Worm (Caenorhabditis elegans) whole organism, young adult: ENCODE measurements around the gene Y53C12A.8.

Experiments
- D2030.7 ChIP-seq: fragments of 200-800 bp; sonication (Bioruptor generic); IDR thresholded peaks from 2 replicates; pipeline ENCODE4 v1.3.6; 2022; ENCODE audit warnings: missing genetic modification reagents, missing genetic modification characterization, missing compliant biosample characterization
- F37B4.10 ChIP-seq: fragments of 200-800 bp; sonication (Bioruptor generic); IDR thresholded peaks from 2 replicates; pipeline ENCODE4 v1.3.6; 2022; ENCODE audit warnings: missing genetic modification characterization, missing compliant biosample characterization
- K12H6.12 ChIP-seq: fragments of 200-800 bp; sonication (Bioruptor generic); optimal IDR thresholded peaks from 2 replicates; lab custom pipeline; 2018; ENCODE audit warnings: mild to moderate bottlenecking, missing genetic modification characterization, missing compliant biosample characterization
- attf-6 ChIP-seq: fragments of 200-800 bp; sonication (Bioruptor generic); IDR thresholded peaks from 2 replicates; pipeline ENCODE4 v1.3.6; 2022; ENCODE audit warnings: missing genetic modification reagents, missing genetic modification characterization, missing compliant biosample characterization
- ceh-91 ChIP-seq: fragments of 200-800 bp; sonication (Bioruptor generic); IDR thresholded peaks from 2 replicates; pipeline ENCODE4 v1.3.6; 2022; ENCODE audit warnings: missing genetic modification reagents, missing genetic modification characterization, missing compliant biosample characterization
- dpl-1 ChIP-seq: fragments of 150-350 bp; optimal IDR thresholded peaks from 2 replicates; lab custom pipeline; 2014; ENCODE audit warnings: missing biosample characterization, missing genetic modification reagents, missing genetic modification characterization
- lin-35 ChIP-seq, 3 experiments: fragments of 150-350 bp in 2 of 3; sonication (generic microtip) in 1 of 3; optimal IDR thresholded peaks; 2 replicates each; lab custom pipeline; 2014 to 2018; ENCODE audit warnings: missing biosample characterization in 3 of 3, missing genetic modification characterization in 3 of 3, missing genetic modification reagents in 3 of 3
- lsl-1 ChIP-seq: fragments of 200-800 bp; sonication (Bioruptor generic); optimal IDR thresholded peaks from 2 replicates; lab custom pipeline; 2018; ENCODE audit warnings: mild to moderate bottlenecking, missing genetic modification characterization, moderate library complexity, missing compliant biosample characterization
- nhr-80 ChIP-seq: sonication (generic microtip); optimal IDR thresholded peaks from 2 replicates; lab custom pipeline; 2016; ENCODE audit warnings: missing genetic modification characterization, missing compliant biosample characterization
- pha-4 ChIP-seq: fragments of 150-350 bp; sonication (generic microtip); optimal IDR thresholded peaks from 2 replicates; lab custom pipeline; 2014; ENCODE audit warnings: missing biosample characterization, missing genetic modification reagents, missing genetic modification characterization
- rpc-1 ChIP-seq, 2 experiments: fragments of 150-350 bp in 1 of 2; sonication (generic microtip) in 1 of 2; optimal IDR thresholded peaks; 2 replicates each; lab custom pipeline; 2014 to 2018; ENCODE audit warnings: missing biosample characterization in 1 of 2, missing genetic modification characterization in 1 of 2, missing genetic modification reagents in 1 of 2, missing genotype in 1 of 2
- xnd-1 ChIP-seq: sonication (generic microtip); optimal IDR thresholded peaks from 2 replicates; lab custom pipeline; 2016; ENCODE audit warnings: missing genotype, missing genetic modification reagents, missing genetic modification characterization, missing compliant biosample characterization

- TF ChIP-seq lin-35 (GFP tag; optimal IDR thresholded peaks at IDR 0.05; lab: Kevin White, UChicago) (no peak), pha-4 (tag; lab: Kevin White, UChicago) (no peak), xnd-1 (tag; lab: Kevin White, UChicago) (no peak), rpc-1 (optimal IDR thresholded peaks at IDR 0.05; lab: Kevin White, UChicago) (no peak), rpc-1 (tag; optimal IDR thresholded peaks at IDR 0.05; lab: Kevin White, UChicago) (no peak), nhr-80 (tag; lab: Kevin White, UChicago) (no peak), attf-6 (GFP tag; lab: Robert Waterston, UW) (no peak), K12H6.12 (tag; lab: Kevin White, UChicago) (no peak), F37B4.10 (GFP tag; lab: Robert Waterston, UW) (no peak), lsl-1 (GFP tag; lab: Kevin White, UChicago) (no peak), dpl-1 (no peak), D2030.7 (GFP tag; lab: Robert Waterston, UW) (no peak), ceh-91 (GFP tag; lab: Robert Waterston, UW) (no peak)
Measured at ce11 chrII:9703601-9704000, 3.3 kb upstream of the Y53C12A.8 start, which contains the start of gene mop-25.2.
